Worm (Caenorhabditis elegans): ENCODE results near the gene F47C12.13.

The F47C12.13 gene

DNA sequence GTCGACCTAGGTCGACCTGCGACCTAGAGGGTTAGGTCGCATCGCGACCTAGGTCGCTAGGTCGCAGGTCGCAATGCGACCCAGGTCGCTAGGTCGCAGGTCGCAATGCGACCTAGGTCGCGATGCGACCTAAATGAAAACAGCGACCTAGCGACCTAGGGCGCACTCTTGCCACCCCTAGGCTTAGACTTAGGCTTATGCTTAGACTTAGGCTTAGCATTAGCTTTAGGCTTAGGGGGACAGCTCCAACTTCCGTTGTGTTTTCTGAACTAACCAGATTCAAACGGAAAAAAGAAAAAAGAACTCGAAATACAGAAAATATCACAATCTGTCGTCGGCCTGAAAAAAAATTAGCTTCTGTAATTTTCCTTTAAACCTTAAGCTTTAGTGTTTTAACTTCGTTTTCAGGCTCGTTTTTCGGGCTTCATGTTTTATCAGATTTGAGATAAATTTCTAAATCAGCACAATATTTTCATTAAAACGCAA is 20.2 kb upstream of the F47C12.13 start:
- TF ChIP-seq hlh-12 (tag; optimal IDR thresholded peaks at IDR 0.05) (no peak), nfyb-1 (GFP tag; IDR thresholded peaks at IDR 0.05) (0 out of 2 replicates have a peak, but pooled peaks have one; percentile 46), madf-8 (GFP tag; conservative IDR thresholded peaks at IDR 0.05) (no peak), bed-1 (GFP tag; IDR thresholded peaks at IDR 0.05) (0 out of 2 replicates have a peak, but pooled peaks have one; percentile 61), ekl-4 (GFP tag; IDR thresholded peaks at IDR 0.05) (0 out of 2 replicates have a peak, but pooled peaks have one; percentile 24), F57A8.1 (GFP tag; optimal IDR thresholded peaks at IDR 0.05) (no peak), cebp-2 (GFP tag; IDR thresholded peaks at IDR 0.05) (0 out of 2 replicates have a peak, but pooled peaks have one; percentile 47), bed-2 (GFP tag; IDR thresholded peaks at IDR 0.05) (0 out of 2 replicates have a peak, but pooled peaks have one; percentile 10), akir-1 (GFP tag; optimal IDR thresholded peaks at IDR 0.05) (no peak), K12H6.12 (tag; optimal IDR thresholded peaks at IDR 0.05) (no peak), C06A6.2 (GFP tag; conservative IDR thresholded peaks at IDR 0.05) (no peak), zfh-2 (GFP tag; conservative IDR thresholded peaks at IDR 0.05) (0 out of 2 replicates have a peak, but pooled peaks have one; percentile 17), tbx-9 (tag; optimal IDR thresholded peaks at IDR 0.05; ENCODE audit: borderline replicate concordance) (no peak), egrh-3 (GFP tag; IDR thresholded peaks at IDR 0.05) (peak; percentile 32; the same call in 1 of the 2 replicates), cebp-1 (GFP tag; IDR thresholded peaks at IDR 0.05) (no peak), cebp-1 (tag; optimal IDR thresholded peaks at IDR 0.05) (peak; percentile 22), ceh-100 (GFP tag; IDR thresholded peaks at IDR 0.05) (peak; percentile 33), pbrm-1 (GFP tag; IDR thresholded peaks at IDR 0.05) (no peak), mcd-1 (GFP tag; IDR thresholded peaks at IDR 0.05) (peak; percentile 45), ceh-40 (GFP tag; IDR thresholded peaks at IDR 0.05) (0 out of 2 replicates have a peak, but pooled peaks have one; percentile 45), nhr-120 (GFP tag; IDR thresholded peaks at IDR 0.05) (0 out of 2 replicates have a peak, but pooled peaks have one; percentile 33), repo-1 (tag; optimal IDR thresholded peaks at IDR 0.05) (no peak), lin-54 (GFP tag; optimal IDR thresholded peaks at IDR 0.05) (peak; percentile 11), attf-6 (GFP tag; IDR thresholded peaks at IDR 0.05) (0 out of 2 replicates have a peak, but pooled peaks have one; percentile 49), nhr-27 (tag; optimal IDR thresholded peaks at IDR 0.05) (no peak), Y53G8AR.9 (GFP tag; conservative IDR thresholded peaks at IDR 0.05) (peak; percentile 73), athp-1 (tag; optimal IDR thresholded peaks at IDR 0.05) (no peak), lin-26 (GFP tag; IDR thresholded peaks at IDR 0.05) (0 out of 2 replicates have a peak, but pooled peaks have one; percentile 18), Y95B8A.8 (GFP tag; IDR thresholded peaks at IDR 0.05) (0 out of 2 replicates have a peak, but pooled peaks have one; percentile 18), Y56A3A.18 (GFP tag; IDR thresholded peaks at IDR 0.05) (0 out of 2 replicates have a peak, but pooled peaks have one; percentile 73), ztf-22 (GFP tag; optimal IDR thresholded peaks at IDR 0.05) (no peak), ama-1 (optimal IDR thresholded peaks at IDR 0.05) (no peak), ama-1 (GFP tag; optimal IDR thresholded peaks at IDR 0.05) (peak in 1 of 2 experiments; percentile 63), nhr-179 (tag; optimal IDR thresholded peaks at IDR 0.05) (no peak), ztf-28 (GFP tag; IDR thresholded peaks at IDR 0.05) (peak; percentile 9; the same call in 1 of the 2 replicates), attf-5 (GFP tag; optimal IDR thresholded peaks at IDR 0.05) (no peak)

DNA sequence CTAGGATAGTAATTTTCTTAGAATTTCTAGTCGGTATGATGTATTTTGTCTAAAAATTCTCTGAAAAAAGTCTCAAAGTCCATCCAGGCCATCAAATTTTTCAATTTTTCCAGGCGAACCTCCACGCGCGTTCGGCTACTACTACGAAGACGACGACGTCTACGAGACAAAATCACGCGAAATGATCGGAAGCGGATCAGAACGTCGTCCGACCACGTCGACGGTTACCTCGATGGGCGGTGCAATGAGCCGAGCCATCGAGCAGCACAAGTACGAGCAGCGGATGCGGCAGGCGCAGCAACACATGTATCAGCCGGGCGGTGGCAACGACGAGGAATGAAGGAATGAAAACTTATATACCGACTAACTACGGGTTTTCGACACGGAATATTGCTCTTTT is 19.4 kb upstream of the F47C12.13 start:
- 0 out of 2 replicates have a peak, but pooled peaks have one; percentile 6 for TF ChIP-seq egl-18 (GFP tag; IDR thresholded peaks at IDR 0.05)
- TF ChIP-seq Y56A3A.18 (GFP tag; IDR thresholded peaks at IDR 0.05): no peak
- 0 out of 2 replicates have a peak, but pooled peaks have one; percentile 7 for TF ChIP-seq mcd-1 (GFP tag; IDR thresholded peaks at IDR 0.05)
- TF ChIP-seq dpl-1 (GFP tag; optimal IDR thresholded peaks at IDR 0.05): no peak
- peak; percentile 62 for TF ChIP-seq zfh-2 (GFP tag; conservative IDR thresholded peaks at IDR 0.05)
